Worm (Caenorhabditis elegans): ENCODE results near the gene cest-5.2.

DNA sequence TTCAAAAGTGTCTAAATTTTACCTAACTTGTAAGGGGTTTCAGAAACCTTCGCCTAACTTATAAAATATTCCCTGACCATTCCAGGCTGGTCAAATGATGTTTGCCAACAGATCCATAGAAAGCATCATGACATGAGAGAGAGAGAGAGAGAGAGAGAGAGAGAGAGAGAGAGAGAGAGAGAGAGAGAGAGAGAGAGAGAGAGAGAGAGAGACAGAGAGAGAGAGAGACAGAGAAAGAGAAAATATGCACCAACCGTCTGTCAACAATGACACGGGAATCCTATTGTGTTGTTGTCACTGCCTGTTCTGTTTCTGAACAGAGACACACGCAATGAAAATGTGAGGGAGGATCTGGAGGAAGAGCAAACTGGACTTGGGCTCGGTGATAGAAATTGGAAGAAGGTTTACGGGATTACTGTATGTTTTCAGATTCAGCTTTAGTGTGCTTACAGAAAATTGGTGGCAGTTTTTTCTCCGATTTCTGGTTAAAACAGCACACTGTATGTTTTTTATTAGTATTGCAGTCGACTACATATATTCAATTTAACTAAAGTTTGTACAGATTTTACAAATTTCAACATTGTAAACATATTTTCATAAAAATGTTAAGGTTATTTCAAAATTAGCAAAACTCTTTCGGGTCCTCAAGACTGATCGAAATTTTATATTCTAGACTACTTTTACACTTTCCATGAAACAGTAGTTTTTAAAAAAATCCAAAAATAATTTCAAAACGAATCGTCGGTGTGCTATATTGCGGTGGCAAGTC lies 51.6 kb downstream of the cest-5.2 start:
- TF ChIP-seq ceh-82 (tag; optimal IDR thresholded peaks at IDR 0.05) (no peak), sox-4 (tag; optimal IDR thresholded peaks at IDR 0.05) (no peak), pqm-1 (tag; optimal IDR thresholded peaks at IDR 0.05) (no peak), hpl-2 (GFP tag; optimal IDR thresholded peaks at IDR 0.05) (no peak), mdl-1 (tag; optimal IDR thresholded peaks at IDR 0.05) (no peak), nhr-237 (tag; optimal IDR thresholded peaks at IDR 0.05) (no peak), xbp-1 (tag; optimal IDR thresholded peaks at IDR 0.05) (no peak), ztf-4 (tag; optimal IDR thresholded peaks at IDR 0.05) (no peak), nhr-28 (tag; optimal IDR thresholded peaks at IDR 0.05) (no peak), nhr-76 (tag; optimal IDR thresholded peaks at IDR 0.05) (no peak), unc-86 (tag; optimal IDR thresholded peaks at IDR 0.05) (no peak), nhr-47 (tag; optimal IDR thresholded peaks at IDR 0.05) (no peak), lsy-2 (tag; optimal IDR thresholded peaks at IDR 0.05) (no peak)

All from whole organism, L1 larva.